Fruit fly (Drosophila melanogaster) whole organism, adult: Measurements from ENCODE around the gene RfC3.

Experiments
- CG11617 ChIP-seq: fragments of 200-800 bp; sonication (Bioruptor generic); optimal IDR thresholded peaks from 2 replicates; lab custom pipeline; 2017; ENCODE audit warnings: mild to moderate bottlenecking, missing biosample characterization, missing genetic modification reagents, missing genetic modification characterization
- CG12768 ChIP-seq: fragments of 200-800 bp; sonication (Bioruptor generic); optimal IDR thresholded peaks from 2 replicates; lab custom pipeline; 2017; ENCODE audit warnings: missing biosample characterization, missing genetic modification characterization, mild to moderate bottlenecking, moderate library complexity, missing genetic modification reagents
- CG14711 ChIP-seq: fragments of 200-800 bp; sonication (Bioruptor generic); optimal IDR thresholded peaks from 2 replicates; lab custom pipeline; 2018; ENCODE audit warnings: missing biosample characterization, mild to moderate bottlenecking, missing genetic modification characterization, moderate library complexity
- CG1620 ChIP-seq: fragments of 200-800 bp; sonication (Bioruptor generic); optimal IDR thresholded peaks from 2 replicates; lab custom pipeline; 2016; ENCODE audit warnings: missing biosample characterization, missing genetic modification characterization
- CG33017 ChIP-seq: fragments of 200-800 bp; sonication (Bioruptor generic); optimal IDR thresholded peaks from 2 replicates; lab custom pipeline; 2018; ENCODE audit warnings: missing biosample characterization, mild to moderate bottlenecking, missing genetic modification characterization, moderate library complexity
- CG5204 ChIP-seq: fragments of 200-800 bp; sonication (Bioruptor generic); optimal IDR thresholded peaks from 2 replicates; lab custom pipeline; 2016; ENCODE audit warnings: missing biosample characterization, missing genetic modification characterization
- CG7045 ChIP-seq: fragments of 200-800 bp; sonication (Bioruptor generic); optimal IDR thresholded peaks from 2 replicates; lab custom pipeline; 2017; ENCODE audit warnings: missing biosample characterization, mild to moderate bottlenecking, missing genetic modification characterization
- CG7101 ChIP-seq: fragments of 200-800 bp; sonication (Bioruptor generic); optimal IDR thresholded peaks from 2 replicates; lab custom pipeline; 2018; ENCODE audit warnings: missing biosample characterization, mild to moderate bottlenecking, missing genetic modification characterization, moderate library complexity
- Clk ChIP-seq: fragments of 200-800 bp; sonication (Bioruptor generic); optimal IDR thresholded peaks from 2 replicates; lab custom pipeline; 2017; ENCODE audit warnings: missing biosample characterization, missing genetic modification characterization
- Crg-1 ChIP-seq: fragments of 200-800 bp; sonication (Bioruptor generic); optimal IDR thresholded peaks from 2 replicates; lab custom pipeline; 2016; ENCODE audit warnings: missing biosample characterization, missing genetic modification characterization
- Hr96 ChIP-seq: fragments of 200-800 bp; sonication (Bioruptor generic); optimal IDR thresholded peaks from 2 replicates; lab custom pipeline; 2016; ENCODE audit warnings: missing biosample characterization, missing genetic modification characterization
- Mnt ChIP-seq: fragments of 200-800 bp; sonication (Bioruptor generic); optimal IDR thresholded peaks from 2 replicates; lab custom pipeline; 2016; ENCODE audit warnings: missing biosample characterization, mild to moderate bottlenecking, missing genetic modification characterization
- bab1 ChIP-seq: fragments of 200-800 bp; sonication (Bioruptor generic); optimal IDR thresholded peaks from 3 replicates; lab custom pipeline; 2019; ENCODE audit warnings: missing biosample characterization, mild to moderate bottlenecking, missing genetic modification characterization, moderate library complexity
- cic ChIP-seq: fragments of 200-800 bp; sonication (Bioruptor generic); optimal IDR thresholded peaks from 2 replicates; lab custom pipeline; 2017; ENCODE audit warnings: missing biosample characterization, mild to moderate bottlenecking, missing genetic modification characterization, moderate library complexity
- cnc ChIP-seq, 2 experiments: fragments of >200 bp; optimal IDR thresholded peaks; 2 replicates each; lab custom pipeline; 2017
- kay ChIP-seq: fragments of 200-800 bp; sonication (Bioruptor generic); peaks from one replicate; lab custom pipeline; 2016; ENCODE audit warnings: missing biosample characterization, missing genetic modification characterization, borderline replicate concordance
- ovo ChIP-seq: fragments of 200-800 bp; sonication (Bioruptor generic); optimal IDR thresholded peaks from 2 replicates; lab custom pipeline; 2016; ENCODE audit warnings: missing biosample characterization, missing genetic modification characterization
- pad ChIP-seq: fragments of 200-800 bp; sonication (Bioruptor generic); optimal IDR thresholded peaks from 3 replicates; lab custom pipeline; 2017; ENCODE audit warnings: missing biosample characterization, missing genetic modification characterization, mild to moderate bottlenecking, moderate library complexity, missing genetic modification reagents
- tj ChIP-seq: fragments of 200-800 bp; sonication (Bioruptor generic); optimal IDR thresholded peaks from 3 replicates; lab custom pipeline; 2017; ENCODE audit warnings: missing biosample characterization, mild to moderate bottlenecking, missing genetic modification characterization, moderate library complexity
- toe ChIP-seq: fragments of 200-800 bp; sonication (Bioruptor generic); optimal IDR thresholded peaks from 2 replicates; lab custom pipeline; 2016; ENCODE audit warnings: missing biosample characterization, missing genetic modification characterization

The RfC3 gene

DNA sequence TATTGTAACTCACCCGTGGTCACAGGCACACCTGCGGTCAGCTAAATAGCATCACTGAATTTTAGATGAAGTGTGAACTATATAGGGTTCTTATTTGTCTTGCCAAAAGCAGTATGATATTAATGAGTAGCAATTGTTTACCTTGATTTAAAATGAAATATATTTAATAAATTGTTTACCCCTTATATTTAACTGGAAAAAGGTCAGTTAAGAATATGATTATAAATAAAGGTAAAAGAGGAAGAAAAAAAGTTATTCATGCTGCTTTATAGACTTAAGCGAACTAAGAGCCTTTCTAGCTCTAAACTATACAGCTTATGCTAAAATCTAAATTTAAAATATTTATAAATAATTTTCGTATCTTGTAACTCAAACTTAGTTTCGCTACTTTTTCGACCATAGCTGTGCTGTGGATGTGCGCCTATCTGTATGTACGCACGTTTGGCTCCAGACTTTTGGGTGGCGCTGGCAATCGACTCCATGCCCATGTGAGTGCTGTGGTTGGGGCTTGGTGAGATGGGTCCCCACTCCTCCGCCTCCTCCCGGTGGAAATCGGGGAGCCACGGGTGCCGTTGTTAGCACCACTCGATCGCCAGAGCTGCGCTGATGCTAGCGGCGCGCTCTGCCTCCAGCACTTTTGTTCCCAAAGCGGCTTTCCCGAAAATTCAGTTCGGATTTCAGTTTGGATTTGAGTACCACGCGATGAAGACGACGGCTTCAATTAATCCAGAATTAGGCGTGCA is 23.2 kb downstream of the RfC3 start, which contains the start of gene loh:
Gene loh, plus strand, starts transcription at position 487 of the 743 bp plus-strand sequence.
- TF ChIP-seq Mnt: no peak
- TF ChIP-seq CG14711 (tag; lab: Kevin White, UChicago): no peak
- no peak for TF ChIP-seq CG5204 (GFP tag; lab: Kevin White, UChicago)
- no peak for TF ChIP-seq Crg-1 (GFP tag; lab: Kevin White, UChicago)

DNA sequence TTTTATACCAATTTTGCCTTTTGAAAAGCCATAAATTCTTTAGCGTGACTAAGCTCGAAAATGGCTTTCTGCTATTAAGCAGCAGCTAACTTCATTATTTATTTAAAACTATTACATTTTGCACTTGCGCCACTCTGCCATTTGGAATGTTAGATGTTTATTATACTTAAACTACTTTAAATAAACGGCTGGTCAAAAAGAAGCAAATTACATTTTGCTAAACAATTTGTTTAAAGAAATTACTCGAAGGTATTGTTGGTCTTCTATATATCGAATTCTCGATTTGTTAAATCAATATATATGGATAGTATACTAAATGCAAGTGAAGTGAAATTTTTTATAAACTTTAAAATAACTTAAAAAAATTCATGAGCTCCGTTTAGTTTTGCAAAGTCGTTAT is 33.3 kb downstream of the RfC3 start, which contains the start of gene ppk10:
Gene ppk10, minus strand, starts transcription at position 101 of the 400 bp plus-strand sequence.
- TF ChIP-seq CG5204 (GFP tag; lab: Kevin White, UChicago): no peak
- TF ChIP-seq cnc (optimal IDR thresholded peaks at IDR 0.05; lab: Kevin White, UChicago): no peak
- no peak for TF ChIP-seq toe
- no peak for TF ChIP-seq CG12768 (GFP tag; lab: Kevin White, UChicago)
- TF ChIP-seq Mnt: no peak
- TF ChIP-seq CG14711 (tag; lab: Kevin White, UChicago): no peak
- no peak for TF ChIP-seq bab1 (GFP tag; lab: Kevin White, UChicago)

DNA sequence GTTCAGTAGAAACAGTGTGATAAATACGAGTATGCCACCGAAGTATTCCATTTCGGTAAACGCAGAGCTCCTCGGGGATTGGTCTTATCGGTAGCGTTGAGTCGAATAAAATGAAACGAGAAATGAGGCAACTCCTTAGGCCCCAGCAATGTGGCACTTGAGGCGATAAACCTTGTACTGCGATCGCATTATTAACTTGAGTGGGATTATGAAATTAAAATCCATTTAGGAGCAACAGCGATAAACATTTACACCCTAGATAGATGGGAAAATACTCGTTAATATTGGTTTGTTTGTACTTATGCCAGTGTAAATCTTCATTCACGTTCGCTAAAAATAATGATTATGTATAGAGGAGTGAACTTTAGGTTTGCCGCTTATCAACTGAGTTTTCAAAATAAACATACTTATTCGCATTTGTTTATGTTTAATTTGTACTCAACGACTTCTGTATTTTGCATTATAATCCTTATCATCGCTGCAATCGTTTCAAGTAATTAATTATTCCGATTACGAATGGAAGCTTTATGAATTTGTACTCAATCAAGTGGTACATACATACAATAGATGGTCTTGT is 37.0 kb downstream of the RfC3 start:
- no peak for TF ChIP-seq tj (GFP tag; lab: Kevin White, UChicago)
- TF ChIP-seq ovo: no peak
- TF ChIP-seq pad (GFP tag; lab: Kevin White, UChicago): no peak
- peak; percentile 52 for TF ChIP-seq cic (GFP tag; lab: Kevin White, UChicago)
- TF ChIP-seq CG5204 (GFP tag; lab: Kevin White, UChicago): no peak
- no peak for TF ChIP-seq cnc (optimal IDR thresholded peaks at IDR 0.05; lab: Kevin White, UChicago)
- TF ChIP-seq CG33017: no peak
- no peak for TF ChIP-seq Hr96

dm6 chr2L:10457191-10457899 is 38.4 kb downstream of the RfC3 start, which contains the start of the genes LManI and LManII:
Gene LManI, minus strand, starts transcription at chr2L:10457241.
Gene LManII, plus strand, starts transcription at chr2L:10457658.
- TF ChIP-seq CG12768 (GFP tag; lab: Kevin White, UChicago): peak; percentile 12
- TF ChIP-seq Mnt: peak; percentile 9
- TF ChIP-seq tj (GFP tag; lab: Kevin White, UChicago): peak; percentile 73
- no peak for TF ChIP-seq CG7045
- no peak for TF ChIP-seq CG5204 (GFP tag; lab: Kevin White, UChicago)
- TF ChIP-seq cnc (optimal IDR thresholded peaks at IDR 0.05; lab: Kevin White, UChicago): no peak
- TF ChIP-seq CG33017: peak; percentile 9
- TF ChIP-seq Clk (GFP tag; lab: Kevin White, UChicago): no peak
- no peak for TF ChIP-seq toe
- TF ChIP-seq Hr96: no peak
- peak; percentile 70 for TF ChIP-seq kay
- TF ChIP-seq CG1620 (GFP tag; lab: Kevin White, UChicago): no peak
- TF ChIP-seq CG11617 (GFP tag; lab: Kevin White, UChicago): no peak
- no peak for TF ChIP-seq Crg-1 (GFP tag; lab: Kevin White, UChicago)
- TF ChIP-seq CG14711 (tag; lab: Kevin White, UChicago): no peak
- TF ChIP-seq ovo: no peak
- TF ChIP-seq cic (GFP tag; lab: Kevin White, UChicago): peak; percentile 34
- TF ChIP-seq pad (GFP tag; lab: Kevin White, UChicago): no peak

DNA sequence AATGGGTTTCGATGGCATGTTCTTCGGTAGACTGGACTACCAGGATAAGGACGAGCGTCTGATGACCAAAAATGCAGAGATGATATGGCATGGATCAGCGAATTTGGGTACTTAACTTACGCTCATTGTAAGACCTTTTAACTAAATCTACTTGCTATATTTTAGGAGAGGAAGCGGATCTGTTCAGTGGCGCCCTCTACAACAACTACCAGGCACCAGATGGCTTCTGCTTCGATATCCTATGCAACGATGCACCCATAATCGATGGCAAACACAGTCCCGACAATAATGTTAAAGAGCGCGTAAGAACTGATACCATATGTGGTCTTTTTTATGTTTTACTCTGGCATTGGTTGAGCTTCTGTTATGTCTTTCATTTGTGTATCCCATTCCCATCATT is 40.0 kb downstream of the RfC3 start:
- TF ChIP-seq pad (GFP tag; lab: Kevin White, UChicago): no peak
- no peak for TF ChIP-seq CG33017
- TF ChIP-seq CG7045: no peak
- TF ChIP-seq CG7101 (tag; lab: Kevin White, UChicago): no peak
- no peak for TF ChIP-seq Hr96

- TF ChIP-seq bab1 (GFP tag; lab: Kevin White, UChicago): no peak
- no peak for TF ChIP-seq CG12768 (GFP tag; lab: Kevin White, UChicago)
- TF ChIP-seq ovo: no peak
- no peak for TF ChIP-seq pad (GFP tag; lab: Kevin White, UChicago)
Measured at dm6 chr2L:10466865-10467270, 47.9 kb downstream of the RfC3 start.

dm6 chr2L:10468388-10468787 is 49.4 kb downstream of the RfC3 start:
- TF ChIP-seq CG7045: peak; percentile 15
- TF ChIP-seq toe: no peak
- peak; percentile 11 for TF ChIP-seq kay
